Worm (Caenorhabditis elegans): ENCODE measurements around the gene arrd-11.

Gene arrd-11

ce11 chrII:13758108-13758507 is 5.1 kb upstream of the arrd-11 start, which contains the start of gene arrd-13:
TSS of gene arrd-13 (plus strand) at chrII:13758408.
- no peak for TF ChIP-seq ttx-3 (tag; optimal IDR thresholded peaks at IDR 0.05)
- TF ChIP-seq C38D4.7 (GFP tag; optimal IDR thresholded peaks at IDR 0.05): no peak
- no peak for TF ChIP-seq ceh-18 (tag; optimal IDR thresholded peaks at IDR 0.05)
- TF ChIP-seq ama-1 (optimal IDR thresholded peaks at IDR 0.05): no peak
- TF ChIP-seq rnt-1 (tag; optimal IDR thresholded peaks at IDR 0.05): no peak
- TF ChIP-seq ceh-30 (tag; optimal IDR thresholded peaks at IDR 0.05): no peak
- no peak for TF ChIP-seq eyg-1 (tag; optimal IDR thresholded peaks at IDR 0.05)
- TF ChIP-seq tbx-2 (tag; optimal IDR thresholded peaks at IDR 0.05): no peak
- no peak for TF ChIP-seq pag-3 (tag; optimal IDR thresholded peaks at IDR 0.05; ENCODE audit: borderline replicate concordance)
- TF ChIP-seq hlh-8 (tag; optimal IDR thresholded peaks at IDR 0.05): no peak
- no peak for TF ChIP-seq nhr-11 (tag; optimal IDR thresholded peaks at IDR 0.05)
- TF ChIP-seq pha-4 (tag; optimal IDR thresholded peaks at IDR 0.05): no peak
- TF ChIP-seq Y22D7AL.16 (tag; optimal IDR thresholded peaks at IDR 0.05): no peak
- no peak for TF ChIP-seq ceh-31 (tag; optimal IDR thresholded peaks at IDR 0.05)
- no peak for TF ChIP-seq ceh-2 (tag; optimal IDR thresholded peaks at IDR 0.05)
- TF ChIP-seq ceh-24 (tag; optimal IDR thresholded peaks at IDR 0.05): no peak
- no peak for TF ChIP-seq dve-1 (tag; optimal IDR thresholded peaks at IDR 0.05)
- no peak for TF ChIP-seq pat-9 (tag; optimal IDR thresholded peaks at IDR 0.05)
- no peak for TF ChIP-seq T23F11.4 (GFP tag; optimal IDR thresholded peaks at IDR 0.05)

DNA sequence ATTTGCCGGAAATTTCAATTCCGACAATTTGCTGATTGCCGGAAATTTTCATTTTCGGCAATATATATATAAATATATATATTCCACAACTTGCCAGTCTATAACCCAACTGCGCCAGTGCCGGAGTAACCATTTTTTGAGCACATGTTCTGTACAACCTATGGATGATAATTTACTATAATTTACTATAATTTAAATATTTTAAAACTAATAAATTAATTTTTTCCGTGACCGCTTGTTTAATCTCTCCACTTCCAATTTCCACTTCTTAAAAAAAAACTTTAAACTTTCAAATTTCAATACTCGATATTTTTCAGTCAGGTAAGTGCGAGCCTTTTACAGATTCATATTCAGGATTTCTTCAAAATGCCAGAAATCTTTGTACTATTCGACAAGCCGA is 2.7 kb downstream of the arrd-11 start, which contains the start of gene arrd-12:
Gene arrd-12 (plus strand): TSS at position 301 of the 400 bp plus-strand sequence.
- no peak for TF ChIP-seq F13H6.1 (tag; optimal IDR thresholded peaks at IDR 0.05)
- TF ChIP-seq ahr-1 (tag; optimal IDR thresholded peaks at IDR 0.05): no peak
- no peak for TF ChIP-seq sdc-2 (tag; optimal IDR thresholded peaks at IDR 0.05)
- TF ChIP-seq ceh-22 (tag; optimal IDR thresholded peaks at IDR 0.05): no peak
- TF ChIP-seq T23F11.4 (GFP tag; optimal IDR thresholded peaks at IDR 0.05): no peak
- no peak for TF ChIP-seq pha-4 (tag; optimal IDR thresholded peaks at IDR 0.05)
- no peak for TF ChIP-seq ttx-3 (tag; optimal IDR thresholded peaks at IDR 0.05)

DNA sequence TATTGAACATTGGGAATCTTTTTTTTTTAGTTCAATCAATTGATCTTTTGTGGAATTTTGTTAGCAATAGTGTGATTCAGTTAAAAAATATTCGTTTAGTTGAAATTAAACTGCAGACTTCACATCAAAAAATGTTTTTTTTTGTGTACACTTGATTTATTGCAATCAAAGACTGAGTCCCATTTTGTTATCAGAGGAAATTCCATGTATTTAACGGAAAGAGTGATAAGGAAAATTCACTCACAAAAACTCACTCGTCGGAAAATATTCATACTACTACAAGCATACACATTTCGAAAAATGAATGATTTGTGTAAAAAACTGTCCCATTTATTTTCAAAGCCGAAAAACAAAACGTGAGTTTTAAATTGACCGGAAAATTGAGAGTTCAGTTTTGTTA is 8.1 kb downstream of the arrd-11 start, which contains the start of gene C01B9.1:
Gene C01B9.1 (plus strand): TSS at position 241 of the 400 bp plus-strand sequence.
- TF ChIP-seq elt-2 (tag; optimal IDR thresholded peaks at IDR 0.05) (peak; percentile 44), ceh-34 (tag; optimal IDR thresholded peaks at IDR 0.05) (no peak)

DNA sequence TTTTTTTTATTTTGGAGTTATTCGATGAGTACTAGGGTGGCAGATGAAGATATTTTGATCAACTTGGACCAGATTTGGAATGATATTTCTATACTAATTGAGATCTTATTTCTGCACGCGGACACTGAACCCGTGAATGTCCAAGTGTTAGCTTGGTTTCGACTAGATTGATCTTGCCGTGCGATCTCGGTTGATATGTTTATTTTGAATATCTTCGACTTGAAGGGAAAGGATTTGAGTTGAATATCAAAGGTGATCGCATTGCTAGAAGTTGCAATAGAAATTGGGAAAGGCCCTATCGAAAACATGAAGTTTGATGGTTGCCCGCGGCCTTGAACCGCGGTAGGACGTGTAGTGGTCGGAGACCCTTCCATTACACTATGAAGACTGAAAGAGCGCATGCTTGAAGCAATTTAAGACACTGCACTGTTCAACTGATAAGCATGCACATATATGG is 17.6 kb downstream of the arrd-11 start:
- TF ChIP-seq hlh-30 (tag; optimal IDR thresholded peaks at IDR 0.05; ENCODE audit: insufficient read depth) (no peak), sox-4 (tag; optimal IDR thresholded peaks at IDR 0.05) (no peak), ceh-6 (GFP tag; optimal IDR thresholded peaks at IDR 0.05) (no peak), dve-1 (tag; optimal IDR thresholded peaks at IDR 0.05) (peak; percentile 87), fax-1 (tag; optimal IDR thresholded peaks at IDR 0.05) (no peak), ceh-14 (tag; optimal IDR thresholded peaks at IDR 0.05) (no peak), ceh-2 (tag; optimal IDR thresholded peaks at IDR 0.05) (no peak)

ce11 chrII:13783880-13784279 is 20.7 kb downstream of the arrd-11 start, which contains the start of gene C01B9.4:
TSS of gene C01B9.4 (minus strand) at chrII:13783980.
- TF ChIP-seq nhr-11 (tag; optimal IDR thresholded peaks at IDR 0.05): no peak
- no peak for TF ChIP-seq rnt-1 (tag; optimal IDR thresholded peaks at IDR 0.05)
- no peak for TF ChIP-seq npax-4 (tag; optimal IDR thresholded peaks at IDR 0.05)
- no peak for TF ChIP-seq ceh-6 (GFP tag; optimal IDR thresholded peaks at IDR 0.05)
- no peak for TF ChIP-seq F13H6.1 (tag; optimal IDR thresholded peaks at IDR 0.05)
- TF ChIP-seq hlh-15 (tag; optimal IDR thresholded peaks at IDR 0.05): no peak
- TF ChIP-seq pqm-1 (tag; optimal IDR thresholded peaks at IDR 0.05): no peak
- no peak for TF ChIP-seq hlh-8 (tag; optimal IDR thresholded peaks at IDR 0.05)
- TF ChIP-seq zip-5 (tag; optimal IDR thresholded peaks at IDR 0.05): no peak
